Worm (Caenorhabditis elegans): ENCODE data around the gene F20G2.6.

ce11 chrV:13756359-13757091, 6.4 kb upstream of the F20G2.6 start, which contains the start of gene F20G2.2:
- TF ChIP-seq unc-62 (GFP tag; optimal IDR thresholded peaks at IDR 0.05): no peak
- TF ChIP-seq mab-5 (tag; optimal IDR thresholded peaks at IDR 0.05): no peak
- no peak for TF ChIP-seq nhr-237 (tag; optimal IDR thresholded peaks at IDR 0.05)
- no peak for TF ChIP-seq mdl-1 (tag; optimal IDR thresholded peaks at IDR 0.05)
- TF ChIP-seq zag-1 (tag; optimal IDR thresholded peaks at IDR 0.05): no peak
- no peak for TF ChIP-seq ztf-11 (tag; optimal IDR thresholded peaks at IDR 0.05)
- no peak for TF ChIP-seq unc-39 (tag; optimal IDR thresholded peaks at IDR 0.05)
- TF ChIP-seq nhr-21 (tag; optimal IDR thresholded peaks at IDR 0.05): no peak
